Worm (Caenorhabditis elegans): ENCODE measurements around the gene srh-167.
A peak's percentile ranks its signal among the peaks of the same experiment; 100 is the strongest.

Gene srh-167

ce11 chrV:16355941-16356340, 22.4 kb downstream of the srh-167 start (continued):
- TF ChIP-seq hlh-8 (tag; optimal IDR thresholded peaks at IDR 0.05) (peak; percentile 32), fkh-6 (tag; optimal IDR thresholded peaks at IDR 0.05) (no peak), dmd-4 (tag; optimal IDR thresholded peaks at IDR 0.05; ENCODE audit: borderline replicate concordance) (peak; percentile 32), ceh-22 (tag; optimal IDR thresholded peaks at IDR 0.05) (peak; percentile 59), sdc-2 (tag; optimal IDR thresholded peaks at IDR 0.05) (peak; percentile 49), ets-4 (tag; optimal IDR thresholded peaks at IDR 0.05) (peak; percentile 26)

ce11 chrV:16356798-16357197, 23.3 kb downstream of the srh-167 start:
- no peak for TF ChIP-seq ceh-19 (GFP tag; optimal IDR thresholded peaks at IDR 0.05)
- TF ChIP-seq pax-1 (tag; optimal IDR thresholded peaks at IDR 0.05): no peak
- TF ChIP-seq syd-9 (tag; optimal IDR thresholded peaks at IDR 0.05): no peak
- no peak for TF ChIP-seq hlh-30 (tag; optimal IDR thresholded peaks at IDR 0.05; ENCODE audit: insufficient read depth)
- TF ChIP-seq unc-55 (GFP tag; optimal IDR thresholded peaks at IDR 0.05): no peak
- no peak for TF ChIP-seq ceh-14 (tag; optimal IDR thresholded peaks at IDR 0.05)
- no peak for TF ChIP-seq fax-1 (tag; optimal IDR thresholded peaks at IDR 0.05)
- no peak for TF ChIP-seq mec-3 (tag; optimal IDR thresholded peaks at IDR 0.05; ENCODE audit: borderline replicate concordance)
- no peak for TF ChIP-seq unc-86 (tag; optimal IDR thresholded peaks at IDR 0.05)
- no peak for TF ChIP-seq ref-2 (tag; optimal IDR thresholded peaks at IDR 0.05)
- no peak for TF ChIP-seq Y22D7AL.16 (tag; optimal IDR thresholded peaks at IDR 0.05)
- no peak for TF ChIP-seq T23F11.4 (GFP tag; optimal IDR thresholded peaks at IDR 0.05)
- no peak for TF ChIP-seq tbx-2 (tag; optimal IDR thresholded peaks at IDR 0.05)
- TF ChIP-seq ets-4 (tag; optimal IDR thresholded peaks at IDR 0.05): no peak
- TF ChIP-seq pha-2 (tag; optimal IDR thresholded peaks at IDR 0.05): no peak
- TF ChIP-seq elt-4 (tag; optimal IDR thresholded peaks at IDR 0.05): no peak
- TF ChIP-seq ceh-6 (GFP tag; optimal IDR thresholded peaks at IDR 0.05): no peak
- TF ChIP-seq K02D7.2 (tag; optimal IDR thresholded peaks at IDR 0.05): no peak
- no peak for TF ChIP-seq sox-4 (tag; optimal IDR thresholded peaks at IDR 0.05)

ce11 chrV:16357253-16357652, 23.7 kb downstream of the srh-167 start, which contains the start of gene pptr-1:
Gene pptr-1 (plus strand): TSS chrV:16357521.
- TF ChIP-seq elt-2 (tag; optimal IDR thresholded peaks at IDR 0.05) (peak; percentile 65), che-1 (tag; optimal IDR thresholded peaks at IDR 0.05) (no peak), zip-5 (tag; optimal IDR thresholded peaks at IDR 0.05) (no peak), ceh-48 (tag; optimal IDR thresholded peaks at IDR 0.05) (peak; percentile 1)

- no peak for TF ChIP-seq ceh-19 (GFP tag; optimal IDR thresholded peaks at IDR 0.05)
- peak; percentile 99 for TF ChIP-seq nfya-1 (tag; optimal IDR thresholded peaks at IDR 0.05)
- TF ChIP-seq hlh-8 (tag; optimal IDR thresholded peaks at IDR 0.05): no peak
- TF ChIP-seq unc-55 (GFP tag; optimal IDR thresholded peaks at IDR 0.05): no peak
Observed at ce11 chrV:16361350-16361749, 27.8 kb downstream of the srh-167 start.

- TF ChIP-seq sox-2 (GFP tag; IDR thresholded peaks at IDR 0.05) (no peak), ama-1 (optimal IDR thresholded peaks at IDR 0.05) (peak; percentile 53)
Observed at ce11 chrV:16367575-16367974, 34.1 kb downstream of the srh-167 start, which contains the start of gene W08G11.3. Gene W08G11.3 (plus strand): TSS chrV:16367681.

- TF ChIP-seq ceh-45 (GFP tag; IDR thresholded peaks at IDR 0.05) (no peak), F13H6.1 (tag; optimal IDR thresholded peaks at IDR 0.05) (no peak), hlh-13 (GFP tag; optimal IDR thresholded peaks at IDR 0.05) (no peak), ref-2 (tag; optimal IDR thresholded peaks at IDR 0.05) (no peak), unc-55 (GFP tag; optimal IDR thresholded peaks at IDR 0.05) (no peak), pqm-1 (tag; optimal IDR thresholded peaks at IDR 0.05) (no peak), zip-5 (tag; optimal IDR thresholded peaks at IDR 0.05) (no peak), sdc-2 (tag; optimal IDR thresholded peaks at IDR 0.05) (no peak), K02D7.2 (tag; optimal IDR thresholded peaks at IDR 0.05) (no peak), ceh-22 (tag; optimal IDR thresholded peaks at IDR 0.05) (no peak), hlh-30 (tag; optimal IDR thresholded peaks at IDR 0.05; ENCODE audit: insufficient read depth) (no peak), madf-2 (tag; optimal IDR thresholded peaks at IDR 0.05) (no peak), fkh-6 (tag; optimal IDR thresholded peaks at IDR 0.05) (no peak), tbx-7 (tag; optimal IDR thresholded peaks at IDR 0.05) (no peak), C08G9.2 (tag; optimal IDR thresholded peaks at IDR 0.05) (no peak), fkh-10 (GFP tag; optimal IDR thresholded peaks at IDR 0.05) (no peak), ceh-30 (tag; optimal IDR thresholded peaks at IDR 0.05) (no peak), C38D4.7 (GFP tag; optimal IDR thresholded peaks at IDR 0.05) (no peak), pros-1 (tag; optimal IDR thresholded peaks at IDR 0.05) (no peak)
Observed at ce11 chrV:16368143-16368542, 34.6 kb downstream of the srh-167 start.

Measured in whole organism, late embryonic.